Fruit fly (Drosophila melanogaster): ENCODE results near the gene eRF3.
A peak's percentile ranks its signal among the peaks of the same experiment; 100 is the strongest.

eRF3 gene

dm6 chr2L:12415485-12416137 is 18.6 kb upstream of the eRF3 start (continued):
- TF ChIP-seq Ada2b (GFP tag; IDR thresholded peaks at IDR 0.05) (no peak), tna (GFP tag; IDR thresholded peaks at IDR 0.05; ENCODE audit: partially characterized antibody) (no peak), CG10209 (GFP tag; optimal IDR thresholded peaks at IDR 0.05) (no peak), CG9437 (GFP tag; optimal IDR thresholded peaks at IDR 0.05) (peak; percentile 32), jing (GFP tag; optimal IDR thresholded peaks at IDR 0.05) (no peak), tll (GFP tag; optimal IDR thresholded peaks at IDR 0.05) (no peak), zen (tag; optimal IDR thresholded peaks at IDR 0.05) (no peak), ac (GFP tag; optimal IDR thresholded peaks at IDR 0.05) (no peak), wdn (GFP tag; IDR thresholded peaks at IDR 0.05) (no peak), p53 (GFP tag; optimal IDR thresholded peaks at IDR 0.05) (no peak), pzg (GFP tag; optimal IDR thresholded peaks at IDR 0.05) (no peak), CG13123 (GFP tag; optimal IDR thresholded peaks at IDR 0.05) (no peak), CG30431 (GFP tag; optimal IDR thresholded peaks at IDR 0.05) (no peak), z (GFP tag; IDR thresholded peaks at IDR 0.05) (peak; percentile 66; the same call in 2 of the 3 replicates), CG18262 (tag; optimal IDR thresholded peaks at IDR 0.05) (peak; percentile 63), Bteb2 (GFP tag; optimal IDR thresholded peaks at IDR 0.05) (no peak), CG15514 (GFP tag; optimal IDR thresholded peaks at IDR 0.05) (no peak), corto (GFP tag; optimal IDR thresholded peaks at IDR 0.05) (no peak), CG11504 (tag; optimal IDR thresholded peaks at IDR 0.05) (peak; percentile 66), Usf (GFP tag; optimal IDR thresholded peaks at IDR 0.05) (no peak), phol (tag; optimal IDR thresholded peaks at IDR 0.05) (peak; percentile 46), dmrt11E (tag; optimal IDR thresholded peaks at IDR 0.05) (peak; percentile 42), ase (GFP tag; IDR thresholded peaks at IDR 0.05) (no peak), CG7271 (tag; optimal IDR thresholded peaks at IDR 0.05) (no peak), Nf-YA (GFP tag; IDR thresholded peaks at IDR 0.05) (no peak), CG13296 (GFP tag; optimal IDR thresholded peaks at IDR 0.05) (no peak), oc (tag; optimal IDR thresholded peaks at IDR 0.05) (no peak), CG10654 (GFP tag; optimal IDR thresholded peaks at IDR 0.05) (no peak), CG15011 (GFP tag; optimal IDR thresholded peaks at IDR 0.05) (no peak), CG8478 (optimal IDR thresholded peaks at IDR 0.05) (no peak), Kr (GFP tag; optimal IDR thresholded peaks at IDR 0.05) (no peak), HmgZ (tag; optimal IDR thresholded peaks at IDR 0.05) (no peak), slbo (GFP tag; IDR thresholded peaks at IDR 0.05) (peak; percentile 31; the same call in 1 of the 2 replicates), Ets97D (GFP tag; optimal IDR thresholded peaks at IDR 0.05) (no peak), CG1647 (GFP tag; optimal IDR thresholded peaks at IDR 0.05) (no peak), Blimp-1 (GFP tag; optimal IDR thresholded peaks at IDR 0.05) (peak; percentile 37), Neu2 (GFP tag; optimal IDR thresholded peaks at IDR 0.05; ENCODE audit: borderline replicate concordance) (no peak), ewg (GFP tag; optimal IDR thresholded peaks at IDR 0.05) (no peak), org-1 (GFP tag; optimal IDR thresholded peaks at IDR 0.05) (no peak), CG15073 (GFP tag; optimal IDR thresholded peaks at IDR 0.05) (no peak), CG32772 (GFP tag; IDR thresholded peaks at IDR 0.05) (no peak), Hmr (GFP tag; optimal IDR thresholded peaks at IDR 0.05) (peak; percentile 17), tin (GFP tag; optimal IDR thresholded peaks at IDR 0.05) (no peak), CG13775 (GFP tag; optimal IDR thresholded peaks at IDR 0.05) (no peak), maf-S (GFP tag; optimal IDR thresholded peaks at IDR 0.05) (no peak), Sry-β (GFP tag; optimal IDR thresholded peaks at IDR 0.05) (no peak), CoRest (tag; optimal IDR thresholded peaks at IDR 0.05) (peak; percentile 46), Ssrp (tag; optimal IDR thresholded peaks at IDR 0.05) (no peak), GATAe (GFP tag; conservative IDR thresholded peaks at IDR 0.05) (no peak), Ptx1 (GFP tag; IDR thresholded peaks at IDR 0.05) (no peak)

Measured in whole organism, embryonic.